Worm (Caenorhabditis elegans) whole organism, midembryonic: ENCODE measurements around the gene srb-3.

ENCODE experiments used
- T22C8.4 ChIP-seq: fragments of 200-800 bp; sonication (Bioruptor generic); IDR thresholded peaks from 2 replicates; pipeline ENCODE4 v1.3.6; 2022; ENCODE audit warnings: missing genetic modification characterization, missing compliant biosample characterization
- cog-1 ChIP-seq: sonication (generic microtip); optimal IDR thresholded peaks from 2 replicates; lab custom pipeline; 2016; ENCODE audit warnings: missing genetic modification characterization, missing compliant biosample characterization
- flt-1 ChIP-seq: fragments of 200-800 bp; sonication (Bioruptor generic); IDR thresholded peaks from 2 replicates; pipeline ENCODE4 v1.3.6; 2022; ENCODE audit warnings: missing genetic modification characterization, missing compliant biosample characterization
- klf-2 ChIP-seq: fragments of 200-800 bp; sonication (Bioruptor generic); conservative IDR thresholded peaks from 2 replicates; pipeline ENCODE4 v1.3.6; 2022; ENCODE audit warnings: missing genetic modification reagents, missing genetic modification characterization, missing compliant biosample characterization
- ref-1 ChIP-seq: fragments of 200-800 bp; sonication (Bioruptor generic); conservative IDR thresholded peaks from 2 replicates; pipeline ENCODE4 v1.3.6; 2022; ENCODE audit warnings: missing genetic modification reagents, missing genetic modification characterization, missing compliant biosample characterization
- tab-1 ChIP-seq: fragments of 200-800 bp; sonication (Bioruptor generic); IDR thresholded peaks from 2 replicates; pipeline ENCODE4 v1.3.6; 2022; ENCODE audit warnings: missing genetic modification characterization, missing compliant biosample characterization
- ztf-23 ChIP-seq: fragments of 200-800 bp; sonication (Bioruptor generic); IDR thresholded peaks from 2 replicates; pipeline ENCODE4 v1.3.6; 2022; ENCODE audit warnings: missing genetic modification reagents, missing genetic modification characterization, missing compliant biosample characterization
- ztf-29 ChIP-seq: fragments of 200-800 bp; sonication (Bioruptor generic); IDR thresholded peaks from 2 replicates; pipeline ENCODE4 v1.3.6; 2022; ENCODE audit warnings: missing genetic modification reagents, missing genetic modification characterization, missing compliant biosample characterization

DNA sequence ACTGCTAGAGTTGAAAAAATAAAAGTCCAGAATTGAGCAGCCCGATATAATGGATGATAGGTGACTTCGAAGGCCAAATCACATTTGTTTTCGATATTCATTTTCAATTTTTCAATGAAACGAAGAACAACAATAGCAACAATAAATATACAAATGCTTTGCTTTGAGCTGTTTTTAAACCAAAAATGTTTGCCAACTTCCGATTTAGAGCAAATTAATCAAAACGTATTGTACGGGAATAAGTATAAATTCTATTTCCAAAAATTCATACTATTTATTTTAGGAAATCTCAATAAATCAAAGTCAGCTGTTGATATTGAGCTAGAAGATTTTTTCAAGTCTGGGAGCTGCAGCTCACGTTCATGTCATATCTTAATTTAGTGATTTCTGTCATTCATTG, 4.3 kb upstream of the srb-3 start, which contains the start of gene srb-1:
- TF ChIP-seq flt-1 (GFP tag; lab: Robert Waterston, UW) (no peak), ztf-23 (GFP tag; lab: Robert Waterston, UW) (no peak), ref-1 (GFP tag; lab: Robert Waterston, UW) (no peak), T22C8.4 (GFP tag; lab: Robert Waterston, UW) (no peak), klf-2 (GFP tag; lab: Robert Waterston, UW) (no peak), cog-1 (tag; lab: Kevin White, UChicago) (no peak), ztf-29 (GFP tag; lab: Robert Waterston, UW) (no peak), tab-1 (no peak)
